Worm (Caenorhabditis elegans) whole organism, L4 larva: ENCODE measurements around the gene vdac-1.

Experiments used
- D1046.2 ChIP-seq: fragments of 200-800 bp; sonication (Bioruptor generic); IDR thresholded peaks from 2 replicates; pipeline ENCODE4 v1.3.6; 2022; ENCODE audit warnings: missing genetic modification characterization, missing compliant biosample characterization
- F10B5.3 ChIP-seq: sonication (generic microtip); optimal IDR thresholded peaks from 2 replicates; lab custom pipeline; 2016; ENCODE audit warnings: mild to moderate bottlenecking, missing genetic modification characterization, missing compliant biosample characterization
- F26F4.8 ChIP-seq: fragments of 200-800 bp; sonication (Bioruptor generic); conservative IDR thresholded peaks from 2 replicates; pipeline ENCODE4 v1.3.6; 2022; ENCODE audit warnings: missing genetic modification characterization, missing compliant biosample characterization
- F44E2.7 ChIP-seq: fragments of 200-800 bp; sonication (Bioruptor generic); IDR thresholded peaks from 2 replicates; pipeline ENCODE4 v2.1.2; 2022; ENCODE audit warnings: missing genetic modification characterization, missing compliant biosample characterization
- T20F7.1 ChIP-seq: fragments of 200-800 bp; sonication (Bioruptor generic); optimal IDR thresholded peaks from 2 replicates; lab custom pipeline; 2018; ENCODE audit warnings: mild to moderate bottlenecking, missing genetic modification characterization, missing compliant biosample characterization
- T26A8.4 ChIP-seq: fragments of 200-800 bp; sonication (Bioruptor generic); IDR thresholded peaks from 2 replicates; pipeline ENCODE4 v1.3.6; 2022; ENCODE audit warnings: missing genetic modification characterization, missing compliant biosample characterization
- Y48G9A.11 ChIP-seq: fragments of 200-800 bp; sonication (Bioruptor generic); IDR thresholded peaks from 2 replicates; pipeline ENCODE4 v1.3.6; 2022; ENCODE audit warnings: missing genetic modification reagents, missing genetic modification characterization, missing compliant biosample characterization
- Y5F2A.4 ChIP-seq: fragments of 200-800 bp; sonication (Bioruptor generic); optimal IDR thresholded peaks from 2 replicates; lab custom pipeline; 2018; ENCODE audit warnings: mild to moderate bottlenecking, missing genetic modification characterization, missing compliant biosample characterization
- arid-1 ChIP-seq: fragments of 200-800 bp; sonication (Bioruptor generic); conservative IDR thresholded peaks from 2 replicates; pipeline ENCODE4 v1.3.6; 2022; ENCODE audit warnings: missing genetic modification reagents, missing genetic modification characterization, missing compliant biosample characterization
- attf-4 ChIP-seq: sonication (generic microtip); optimal IDR thresholded peaks from 3 replicates; lab custom pipeline; 2017; ENCODE audit warnings: missing biosample characterization, missing genetic modification characterization
- ceh-44 ChIP-seq: fragments of 200-800 bp; sonication (Bioruptor generic); IDR thresholded peaks from 2 replicates; pipeline ENCODE4 v1.3.6; 2022; ENCODE audit warnings: missing genetic modification reagents, missing genetic modification characterization, missing compliant biosample characterization
- ceh-82 ChIP-seq: sonication (generic microtip); optimal IDR thresholded peaks from 2 replicates; lab custom pipeline; 2017; ENCODE audit warnings: missing biosample characterization, missing genetic modification characterization
- ces-1 ChIP-seq: fragments of 150-350 bp; sonication (generic microtip); optimal IDR thresholded peaks from 4 replicates; lab custom pipeline; 2014; ENCODE audit warnings: missing biosample characterization, missing genetic modification reagents, missing genetic modification characterization
- cey-2 ChIP-seq: sonication (generic microtip); optimal IDR thresholded peaks from 3 replicates; lab custom pipeline; 2017; ENCODE audit warnings: missing genetic modification characterization, mild to moderate bottlenecking, missing compliant biosample characterization, antibody characterized with exemption, borderline replicate concordance; ENCODE audit not compliant: insufficient read depth
- ctbp-1 ChIP-seq: fragments of 200-800 bp; sonication (Bioruptor generic); IDR thresholded peaks from 2 replicates; pipeline ENCODE4 v1.3.6; 2022; ENCODE audit warnings: missing genetic modification reagents, missing genetic modification characterization, missing compliant biosample characterization
- dmd-6 ChIP-seq: fragments of 200-800 bp; sonication (Bioruptor generic); IDR thresholded peaks from 2 replicates; pipeline ENCODE4 v1.3.6; 2022; ENCODE audit warnings: missing genetic modification reagents, missing genetic modification characterization, missing compliant biosample characterization
- dmd-8 ChIP-seq: fragments of 200-800 bp; sonication (Bioruptor generic); IDR thresholded peaks from 2 replicates; pipeline ENCODE4 v1.3.6; 2022; ENCODE audit warnings: missing genetic modification characterization, missing compliant biosample characterization
- dmd-9 ChIP-seq: fragments of 200-800 bp; sonication (Bioruptor generic); IDR thresholded peaks from 2 replicates; pipeline ENCODE4 v1.3.6; 2022; ENCODE audit warnings: missing genetic modification reagents, missing genetic modification characterization, missing compliant biosample characterization
- egl-27 ChIP-seq: sonication (generic microtip); optimal IDR thresholded peaks from 3 replicates; lab custom pipeline; 2017; ENCODE audit warnings: missing biosample characterization, missing genetic modification reagents, missing genetic modification characterization
- egl-43 ChIP-seq: fragments of 200-800 bp; sonication (Bioruptor generic); IDR thresholded peaks from 2 replicates; pipeline ENCODE4 v1.3.6; 2022; ENCODE audit warnings: missing genetic modification reagents, missing genetic modification characterization, missing compliant biosample characterization
- fos-1 ChIP-seq: fragments of 150-350 bp; optimal IDR thresholded peaks from 2 replicates; lab custom pipeline; 2014; ENCODE audit warnings: missing biosample characterization, missing genetic modification characterization
- hlh-30 ChIP-seq: sonication (generic microtip); optimal IDR thresholded peaks from 2 replicates; lab custom pipeline; 2017; ENCODE audit warnings: antibody characterized with exemption, mild to moderate bottlenecking, missing genetic modification characterization, missing compliant biosample characterization; ENCODE audit not compliant: insufficient read depth
- lin-13 ChIP-seq: fragments of 150-350 bp; optimal IDR thresholded peaks from 2 replicates; lab custom pipeline; 2014; ENCODE audit warnings: missing biosample characterization, missing genetic modification reagents, missing genetic modification characterization
- lin-15B ChIP-seq: fragments of 150-350 bp; sonication (generic microtip); optimal IDR thresholded peaks from 3 replicates; lab custom pipeline; 2014; ENCODE audit warnings: missing biosample characterization, missing genetic modification characterization
- lin-39 ChIP-seq: fragments of 150-350 bp; optimal IDR thresholded peaks from 2 replicates; lab custom pipeline; 2014; ENCODE audit warnings: missing biosample characterization, missing genetic modification reagents, missing genetic modification characterization
- madf-5 ChIP-seq, 2 experiments: fragments of 200-800 bp; sonication (Bioruptor generic); IDR thresholded peaks; 2 replicates each; pipeline ENCODE4 v1.3.6; 2022; ENCODE audit warnings: missing compliant biosample characterization in 2 of 2, missing genetic modification characterization in 2 of 2
- mdl-1 ChIP-seq, 2 experiments: fragments of 150-350 bp in 1 of 2; sonication (generic microtip) in 1 of 2; optimal IDR thresholded peaks; 2 replicates each; lab custom pipeline; 2014 to 2017; ENCODE audit warnings: missing biosample characterization in 2 of 2, missing genetic modification characterization in 2 of 2
- mep-1 ChIP-seq: fragments of 150-350 bp; sonication (generic microtip); optimal IDR thresholded peaks from 3 replicates; lab custom pipeline; 2014; ENCODE audit warnings: missing biosample characterization, missing genetic modification characterization
- mxl-2 ChIP-seq: fragments of 200-800 bp; sonication (Bioruptor generic); conservative IDR thresholded peaks from 2 replicates; pipeline ENCODE4 v1.3.6; 2022; ENCODE audit warnings: missing genetic modification reagents, missing genetic modification characterization, missing compliant biosample characterization
- nhr-102 ChIP-seq: sonication (generic microtip); optimal IDR thresholded peaks from 2 replicates; lab custom pipeline; 2016; ENCODE audit warnings: mild to moderate bottlenecking, missing genetic modification characterization, moderate library complexity, missing compliant biosample characterization
- nhr-11 ChIP-seq: fragments of 150-350 bp; optimal IDR thresholded peaks from 2 replicates; lab custom pipeline; 2014; ENCODE audit warnings: missing biosample characterization, missing genetic modification characterization
- nhr-237 ChIP-seq: sonication (generic microtip); optimal IDR thresholded peaks from 2 replicates; lab custom pipeline; 2017; ENCODE audit warnings: missing biosample characterization, missing genetic modification characterization
- nhr-25 ChIP-seq: sonication (generic microtip); optimal IDR thresholded peaks from 2 replicates; lab custom pipeline; 2017; ENCODE audit warnings: missing genetic modification characterization, mild to moderate bottlenecking, missing compliant biosample characterization, antibody characterized with exemption, moderate library complexity, borderline replicate concordance; ENCODE audit not compliant: insufficient read depth
- nhr-28 ChIP-seq: fragments of 150-350 bp; optimal IDR thresholded peaks from 2 replicates; lab custom pipeline; 2014; ENCODE audit warnings: missing biosample characterization, missing genetic modification characterization
- nhr-42 ChIP-seq: fragments of 200-800 bp; sonication (Bioruptor generic); IDR thresholded peaks from 2 replicates; pipeline ENCODE4 v1.3.6; 2022; ENCODE audit warnings: missing genetic modification characterization, missing compliant biosample characterization
- nhr-48 ChIP-seq: sonication (generic microtip); optimal IDR thresholded peaks from 2 replicates; lab custom pipeline; 2016; ENCODE audit warnings: mild to moderate bottlenecking, missing genetic modification characterization, missing compliant biosample characterization
- pha-4 ChIP-seq, 2 experiments: fragments of 150-350 bp in 1 of 2; fragments of 200-800 bp in 1 of 2; sonication (Bioruptor generic) in 1 of 2; IDR thresholded peaks in 1 of 2; optimal IDR thresholded peaks in 1 of 2; 2 replicates each; pipeline versions ENCODE4 v1.3.6 to Lab custom; 2014 to 2022; ENCODE audit warnings: missing genetic modification characterization in 2 of 2, missing genetic modification reagents in 2 of 2, missing biosample characterization in 1 of 2, missing compliant biosample characterization in 1 of 2
- php-3 ChIP-seq: fragments of 200-800 bp; sonication (Bioruptor generic); IDR thresholded peaks from 2 replicates; pipeline ENCODE4 v1.3.6; 2022; ENCODE audit warnings: missing genetic modification reagents, missing genetic modification characterization, missing compliant biosample characterization
- sdz-12 ChIP-seq: fragments of 200-800 bp; sonication (Bioruptor generic); optimal IDR thresholded peaks from 2 replicates; lab custom pipeline; 2018; ENCODE audit warnings: mild to moderate bottlenecking, missing genetic modification characterization, missing compliant biosample characterization
- set-16 ChIP-seq: fragments of 200-800 bp; sonication (Bioruptor generic); IDR thresholded peaks from 2 replicates; pipeline ENCODE4 v1.3.6; 2022; ENCODE audit warnings: missing genetic modification reagents, missing genetic modification characterization, missing compliant biosample characterization
- skn-1 ChIP-seq: fragments of 150-350 bp; optimal IDR thresholded peaks from 2 replicates; lab custom pipeline; 2014; ENCODE audit warnings: missing biosample characterization, missing genetic modification characterization
- spr-1 ChIP-seq: sonication (generic microtip); optimal IDR thresholded peaks from 2 replicates; lab custom pipeline; 2016; ENCODE audit warnings: mild to moderate bottlenecking, missing genetic modification characterization, missing compliant biosample characterization
- tag-97 ChIP-seq: fragments of 200-800 bp; sonication (Bioruptor generic); IDR thresholded peaks from 2 replicates; pipeline ENCODE4 v1.3.6; 2022; ENCODE audit warnings: missing genetic modification characterization, missing compliant biosample characterization
- tra-1 ChIP-seq: fragments of 200-800 bp; sonication (Bioruptor generic); IDR thresholded peaks from 2 replicates; pipeline ENCODE4 v1.3.6; 2022; ENCODE audit warnings: missing genetic modification reagents, missing genetic modification characterization, missing compliant biosample characterization
- unc-130 ChIP-seq: sonication (generic microtip); optimal IDR thresholded peaks from 2 replicates; lab custom pipeline; 2016; ENCODE audit warnings: missing genetic modification reagents, missing genetic modification characterization, missing compliant biosample characterization
- vab-7 ChIP-seq: fragments of 200-800 bp; sonication (Bioruptor generic); IDR thresholded peaks from 2 replicates; pipeline ENCODE4 v1.3.6; 2022; ENCODE audit warnings: missing genetic modification reagents, missing genetic modification characterization, missing compliant biosample characterization
- zag-1 ChIP-seq: fragments of 150-350 bp; optimal IDR thresholded peaks from 2 replicates; lab custom pipeline; 2014; ENCODE audit warnings: missing biosample characterization, missing genetic modification characterization
- zfp-2 ChIP-seq: sonication (generic microtip); optimal IDR thresholded peaks from 2 replicates; lab custom pipeline; 2016; ENCODE audit warnings: mild to moderate bottlenecking, missing genetic modification characterization, missing compliant biosample characterization
- zip-11 ChIP-seq: fragments of 200-800 bp; sonication (Bioruptor generic); IDR thresholded peaks from 2 replicates; pipeline ENCODE4 v1.3.6; 2022; ENCODE audit warnings: missing genetic modification characterization, missing compliant biosample characterization
- zip-2 ChIP-seq: fragments of 150-350 bp; optimal IDR thresholded peaks from 2 replicates; lab custom pipeline; 2014; ENCODE audit warnings: missing biosample characterization, missing genetic modification characterization
- ztf-7 ChIP-seq: fragments of 150-350 bp; optimal IDR thresholded peaks from 2 replicates; lab custom pipeline; 2014; ENCODE audit warnings: missing biosample characterization, missing genetic modification characterization

Gene vdac-1

ce11 chrIV:7552958-7553553 is 45.4 kb upstream of the vdac-1 start, which contains the start of gene dif-1 (continued):
- no peak for TF ChIP-seq skn-1 (tag; lab: Kevin White, UChicago)
- no peak for TF ChIP-seq F26F4.8
- no peak for TF ChIP-seq unc-130 (GFP tag; lab: Kevin White, UChicago)
- no peak for TF ChIP-seq madf-5 (GFP tag; IDR thresholded peaks at IDR 0.05; lab: Robert Waterston, UW)
- no peak for TF ChIP-seq nhr-25 (tag; lab: Kevin White, UChicago)
- no peak for TF ChIP-seq ces-1
- TF ChIP-seq lin-15B = no peak
- no peak for TF ChIP-seq egl-27 (tag; lab: Kevin White, UChicago)
- TF ChIP-seq nhr-42 = no peak
- TF ChIP-seq attf-4 (tag; lab: Kevin White, UChicago) = no peak
- TF ChIP-seq tag-97 (GFP tag; lab: Robert Waterston, UW) = no peak
- TF ChIP-seq F44E2.7 (GFP tag; lab: Robert Waterston, UW) = no peak
- no peak for TF ChIP-seq egl-43 (GFP tag; lab: Robert Waterston, UW)
- TF ChIP-seq ctbp-1 (GFP tag; lab: Robert Waterston, UW) = no peak
- TF ChIP-seq dmd-9 (GFP tag; lab: Robert Waterston, UW) = no peak
- TF ChIP-seq ceh-82 (tag; lab: Kevin White, UChicago) = no peak
- no peak for TF ChIP-seq dmd-8 (GFP tag; lab: Robert Waterston, UW)
- no peak for TF ChIP-seq F10B5.3 (tag; lab: Kevin White, UChicago)
- no peak for TF ChIP-seq mxl-2
- TF ChIP-seq pha-4 (GFP tag; IDR thresholded peaks at IDR 0.05; lab: Robert Waterston, UW) = no peak
- TF ChIP-seq pha-4 (tag; optimal IDR thresholded peaks at IDR 0.05; lab: Kevin White, UChicago) = peak; percentile 29
- TF ChIP-seq zag-1 = no peak
- TF ChIP-seq ztf-7 (tag; lab: Kevin White, UChicago) = no peak
- no peak for TF ChIP-seq set-16
- no peak for TF ChIP-seq Y5F2A.4 (GFP tag; lab: Kevin White, UChicago)
- no peak for TF ChIP-seq vab-7 (GFP tag; lab: Robert Waterston, UW)
- 0 out of 2 replicates have a peak, but pooled peaks have one; percentile 9 for TF ChIP-seq php-3 (GFP tag; lab: Robert Waterston, UW)
- no peak for TF ChIP-seq ceh-44 (GFP tag; lab: Robert Waterston, UW)
- peak; percentile 31 for TF ChIP-seq lin-13 (GFP tag; lab: Kevin White, UChicago)
- peak; percentile 0 for TF ChIP-seq nhr-48 (tag; lab: Kevin White, UChicago)
- TF ChIP-seq nhr-11 = peak; percentile 67
- TF ChIP-seq nhr-102 (tag; lab: Kevin White, UChicago) = no peak
- TF ChIP-seq zfp-2 (tag; lab: Kevin White, UChicago) = no peak
- TF ChIP-seq D1046.2 = no peak
- TF ChIP-seq zip-2 (tag; lab: Kevin White, UChicago) = no peak
- TF ChIP-seq mdl-1 (tag; optimal IDR thresholded peaks at IDR 0.05; lab: Kevin White, UChicago) = peak in 1 of 2 experiments; percentile 33
- no peak for TF ChIP-seq arid-1 (GFP tag; lab: Robert Waterston, UW)
- no peak for TF ChIP-seq fos-1 (tag; lab: Kevin White, UChicago)
- peak; percentile 66 for TF ChIP-seq mep-1 (tag; lab: Kevin White, UChicago)
- no peak for TF ChIP-seq nhr-237 (tag; lab: Kevin White, UChicago)
- TF ChIP-seq T20F7.1 (GFP tag; lab: Kevin White, UChicago) = peak; percentile 69
- TF ChIP-seq dmd-6 (GFP tag; lab: Robert Waterston, UW) = peak; percentile 63
- TF ChIP-seq hlh-30 (tag; lab: Kevin White, UChicago) = peak; percentile 27
- no peak for TF ChIP-seq Y48G9A.11
- no peak for TF ChIP-seq tra-1 (GFP tag; lab: Robert Waterston, UW)
- TF ChIP-seq T26A8.4 (GFP tag; lab: Robert Waterston, UW) = no peak
- TF ChIP-seq sdz-12 (GFP tag; lab: Kevin White, UChicago) = no peak
- TF ChIP-seq nhr-28 (tag; lab: Kevin White, UChicago) = peak; percentile 96
- TF ChIP-seq cey-2 (tag; lab: Kevin White, UChicago) = no peak
- no peak for TF ChIP-seq spr-1
- no peak for TF ChIP-seq lin-39 (tag; lab: Kevin White, UChicago)
- no peak for TF ChIP-seq zip-11
